Worm (Caenorhabditis elegans) whole organism, L2 larva: ENCODE results near the gene C16C8.20.

Experiments
- C34F6.9 ChIP-seq: fragments of 150-350 bp; optimal IDR thresholded peaks from 2 replicates; lab custom pipeline; 2014; ENCODE audit warnings: missing biosample characterization, missing genetic modification characterization
- F13H6.1 ChIP-seq: sonication (generic microtip); optimal IDR thresholded peaks from 2 replicates; lab custom pipeline; 2016; ENCODE audit warnings: missing genetic modification characterization, missing compliant biosample characterization
- R02D3.7 ChIP-seq: fragments of 150-350 bp; optimal IDR thresholded peaks from 2 replicates; lab custom pipeline; 2014; ENCODE audit warnings: missing biosample characterization, missing genetic modification characterization
- Y55F3AM.14 ChIP-seq: fragments of 200-800 bp; sonication (Bioruptor generic); optimal IDR thresholded peaks from 2 replicates; lab custom pipeline; 2018; ENCODE audit warnings: mild to moderate bottlenecking, missing genetic modification characterization, missing compliant biosample characterization
- ZK546.5 ChIP-seq: sonication (generic microtip); optimal IDR thresholded peaks from 2 replicates; lab custom pipeline; 2017; ENCODE audit warnings: missing biosample characterization, missing genetic modification characterization
- alr-1 ChIP-seq: fragments of 150-350 bp; optimal IDR thresholded peaks from 2 replicates; lab custom pipeline; 2014; ENCODE audit warnings: missing biosample characterization, missing genetic modification characterization
- aly-2 ChIP-seq: fragments of 150-350 bp; optimal IDR thresholded peaks from 2 replicates; lab custom pipeline; 2014; ENCODE audit warnings: missing biosample characterization, missing genetic modification characterization
- ama-1 ChIP-seq: fragments of 150-350 bp; optimal IDR thresholded peaks from 2 replicates; lab custom pipeline; 2018; ENCODE audit warnings: inconsistent platforms
- ceh-16 ChIP-seq: fragments of 150-350 bp; optimal IDR thresholded peaks from 2 replicates; lab custom pipeline; 2014; ENCODE audit warnings: missing biosample characterization, missing genetic modification characterization
- ceh-82 ChIP-seq: fragments of 150-350 bp; optimal IDR thresholded peaks from 2 replicates; lab custom pipeline; 2014; ENCODE audit warnings: missing biosample characterization, missing genetic modification characterization
- crh-2 ChIP-seq: sonication (generic microtip); optimal IDR thresholded peaks from 2 replicates; lab custom pipeline; 2017; ENCODE audit warnings: missing biosample characterization, missing genetic modification characterization
- egl-27 ChIP-seq: sonication (generic microtip); optimal IDR thresholded peaks from 3 replicates; lab custom pipeline; 2017; ENCODE audit warnings: missing biosample characterization, missing genetic modification reagents, missing genetic modification characterization
- elt-3 ChIP-seq: sonication (generic microtip); optimal IDR thresholded peaks from 2 replicates; lab custom pipeline; 2017; ENCODE audit warnings: missing biosample characterization, missing genetic modification characterization
- fos-1 ChIP-seq: fragments of 150-350 bp; optimal IDR thresholded peaks from 2 replicates; lab custom pipeline; 2014; ENCODE audit warnings: missing biosample characterization, missing genetic modification characterization
- lin-11 ChIP-seq: fragments of 150-350 bp; sonication (generic microtip); optimal IDR thresholded peaks from 2 replicates; lab custom pipeline; 2014; ENCODE audit warnings: missing biosample characterization, missing genetic modification characterization, inconsistent platforms, mixed read lengths
- lin-39 ChIP-seq: fragments of 150-350 bp; optimal IDR thresholded peaks from 2 replicates; lab custom pipeline; 2014; ENCODE audit warnings: missing biosample characterization, missing genetic modification reagents, missing genetic modification characterization
- lsy-2 ChIP-seq, 2 experiments: fragments of 150-350 bp in 1 of 2; sonication (generic microtip) in 1 of 2; optimal IDR thresholded peaks; 2 replicates each; lab custom pipeline; 2014 to 2017; ENCODE audit warnings: missing biosample characterization in 2 of 2, missing genetic modification characterization in 2 of 2
- mab-5 ChIP-seq: fragments of 150-350 bp; optimal IDR thresholded peaks from 2 replicates; lab custom pipeline; 2014; ENCODE audit warnings: missing biosample characterization, missing genetic modification characterization
- mdl-1 ChIP-seq, 2 experiments: fragments of 150-350 bp in 1 of 2; sonication (generic microtip) in 1 of 2; optimal IDR thresholded peaks; 2 replicates each; lab custom pipeline; 2017; ENCODE audit warnings: missing biosample characterization in 2 of 2, missing genetic modification characterization in 2 of 2
- nhr-10 ChIP-seq: sonication (generic microtip); optimal IDR thresholded peaks from 2 replicates; lab custom pipeline; 2017; ENCODE audit warnings: missing biosample characterization, missing genetic modification characterization
- nhr-11 ChIP-seq: fragments of 150-350 bp; optimal IDR thresholded peaks from 2 replicates; lab custom pipeline; 2014; ENCODE audit warnings: missing biosample characterization, missing genetic modification characterization
- nhr-21 ChIP-seq: fragments of 150-350 bp; optimal IDR thresholded peaks from 2 replicates; lab custom pipeline; 2014; ENCODE audit warnings: missing biosample characterization, missing genetic modification characterization
- nhr-23 ChIP-seq: fragments of 150-350 bp; optimal IDR thresholded peaks from 2 replicates; lab custom pipeline; 2014; ENCODE audit warnings: missing biosample characterization, missing genetic modification reagents, missing genetic modification characterization
- nhr-237 ChIP-seq: fragments of 150-350 bp; optimal IDR thresholded peaks from 2 replicates; lab custom pipeline; 2014; ENCODE audit warnings: missing biosample characterization, missing genetic modification characterization
- nhr-6 ChIP-seq: fragments of 150-350 bp; optimal IDR thresholded peaks from 2 replicates; lab custom pipeline; 2014; ENCODE audit warnings: missing biosample characterization, missing genetic modification characterization
- nhr-77 ChIP-seq: fragments of 150-350 bp; optimal IDR thresholded peaks from 2 replicates; lab custom pipeline; 2014; ENCODE audit warnings: missing biosample characterization, missing genetic modification characterization
- peb-1 ChIP-seq: fragments of 150-350 bp; optimal IDR thresholded peaks from 2 replicates; lab custom pipeline; 2014; ENCODE audit warnings: missing biosample characterization, missing genetic modification characterization
- skn-1 ChIP-seq: sonication (generic microtip); optimal IDR thresholded peaks from 2 replicates; lab custom pipeline; 2017; ENCODE audit warnings: missing biosample characterization, missing genetic modification characterization
- sma-3 ChIP-seq: sonication (generic microtip); optimal IDR thresholded peaks from 2 replicates; lab custom pipeline; 2016; ENCODE audit warnings: missing genetic modification reagents, missing genetic modification characterization, missing compliant biosample characterization
- snpc-4 ChIP-seq: fragments of 150-350 bp; optimal IDR thresholded peaks from 2 replicates; lab custom pipeline; 2014; ENCODE audit warnings: missing biosample characterization, missing genetic modification characterization
- unc-39 ChIP-seq: fragments of 150-350 bp; optimal IDR thresholded peaks from 2 replicates; lab custom pipeline; 2014; ENCODE audit warnings: missing biosample characterization, missing genetic modification characterization
- zag-1 ChIP-seq: fragments of 150-350 bp; optimal IDR thresholded peaks from 2 replicates; lab custom pipeline; 2014; ENCODE audit warnings: missing biosample characterization, missing genetic modification characterization
- ztf-11 ChIP-seq: sonication (generic microtip); optimal IDR thresholded peaks from 2 replicates; lab custom pipeline; 2017; ENCODE audit warnings: missing biosample characterization, missing genetic modification characterization

C16C8.20 gene

DNA sequence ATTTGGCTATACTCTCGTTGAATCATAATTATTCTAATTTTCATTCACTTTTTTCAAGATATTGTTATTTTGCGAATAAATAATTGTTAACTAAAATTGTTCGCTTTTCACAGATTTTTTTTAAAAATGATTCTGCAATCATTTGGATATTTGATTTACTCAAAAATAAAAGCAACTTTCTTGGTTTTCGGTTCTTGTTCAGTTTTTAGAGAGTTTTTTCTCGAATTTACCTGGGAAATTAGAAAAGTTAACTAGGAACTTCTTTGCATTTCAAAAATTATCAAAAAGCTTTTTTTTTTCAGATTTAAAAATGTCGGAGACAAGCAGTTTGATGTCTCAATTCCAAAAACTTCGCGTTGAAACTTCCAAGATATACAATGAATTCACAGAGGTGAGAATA, at the start of gene C16C8.20, which contains the start of gene gldi-6:
Gene C16C8.20 (plus strand): TSS at position 301 of the 400 bp plus-strand sequence.
Gene gldi-6 (plus strand): TSS at position 301 of the 400 bp plus-strand sequence.
- TF ChIP-seq R02D3.7 (tag; lab: Kevin White, UChicago) (no peak), F13H6.1 (tag; lab: Kevin White, UChicago) (no peak), lin-39 (tag; lab: Kevin White, UChicago) (no peak), zag-1 (no peak), mab-5 (no peak), Y55F3AM.14 (GFP tag; lab: Kevin White, UChicago) (no peak), alr-1 (no peak), snpc-4 (no peak)

ce11 chrII:3399212-3399611, 47.5 kb upstream of the C16C8.20 start, which contains the start of gene nep-9:
Gene nep-9, minus strand, starts transcription at chrII:3399312.
- no peak for TF ChIP-seq aly-2
- no peak for TF ChIP-seq nhr-10
- TF ChIP-seq nhr-6 = no peak
- no peak for TF ChIP-seq nhr-77 (tag; lab: Kevin White, UChicago)
- no peak for TF ChIP-seq sma-3 (GFP tag; lab: Kevin White, UChicago)
- TF ChIP-seq fos-1 (tag; lab: Kevin White, UChicago) = no peak
- TF ChIP-seq lin-39 (tag; lab: Kevin White, UChicago) = no peak
- no peak for TF ChIP-seq ceh-82 (tag; lab: Kevin White, UChicago)
- TF ChIP-seq nhr-23 (tag; lab: Kevin White, UChicago) = no peak
- no peak for TF ChIP-seq elt-3

ce11 chrII:3402854-3403253, 43.9 kb upstream of the C16C8.20 start, which contains the start of gene nep-10:
Gene nep-10, minus strand, starts transcription at chrII:3402954.
- TF ChIP-seq ama-1 (lab: Kevin White, UChicago) = no peak
- no peak for TF ChIP-seq fos-1 (tag; lab: Kevin White, UChicago)
- no peak for TF ChIP-seq mdl-1 (tag; optimal IDR thresholded peaks at IDR 0.05; lab: Kevin White, UChicago)
- no peak for TF ChIP-seq lin-11 (tag; lab: Kevin White, UChicago)
- TF ChIP-seq lsy-2 (tag; optimal IDR thresholded peaks at IDR 0.05; lab: Kevin White, UChicago) = no peak
- no peak for TF ChIP-seq nhr-77 (tag; lab: Kevin White, UChicago)
- TF ChIP-seq nhr-21 (tag; lab: Kevin White, UChicago) = no peak
- no peak for TF ChIP-seq peb-1 (tag; lab: Kevin White, UChicago)
- TF ChIP-seq Y55F3AM.14 (GFP tag; lab: Kevin White, UChicago) = no peak
- TF ChIP-seq skn-1 (tag; lab: Kevin White, UChicago) = no peak
- TF ChIP-seq mab-5 = no peak
- no peak for TF ChIP-seq lin-39 (tag; lab: Kevin White, UChicago)
- TF ChIP-seq ceh-82 (tag; lab: Kevin White, UChicago) = no peak
- TF ChIP-seq crh-2 = no peak
- TF ChIP-seq R02D3.7 (tag; lab: Kevin White, UChicago) = no peak
- no peak for TF ChIP-seq ZK546.5 (tag; lab: Kevin White, UChicago)
- no peak for TF ChIP-seq unc-39
- TF ChIP-seq ceh-16 (tag; lab: Kevin White, UChicago) = no peak
- TF ChIP-seq ztf-11 (tag; lab: Kevin White, UChicago) = no peak

- no peak for TF ChIP-seq snpc-4
- no peak for TF ChIP-seq C34F6.9 (tag; lab: Kevin White, UChicago)
- TF ChIP-seq lsy-2 (tag; optimal IDR thresholded peaks at IDR 0.05; lab: Kevin White, UChicago) = no peak
- TF ChIP-seq nhr-6 = no peak
- no peak for TF ChIP-seq nhr-237 (tag; lab: Kevin White, UChicago)
- TF ChIP-seq nhr-11 (tag; lab: Kevin White, UChicago) = no peak
- no peak for TF ChIP-seq aly-2
- no peak for TF ChIP-seq F13H6.1 (tag; lab: Kevin White, UChicago)
- no peak for TF ChIP-seq alr-1
These were observed 43.2 kb upstream of the C16C8.20 start, which contains the start of gene nep-8 for ce11 chrII:3403535-3403934. Gene nep-8, plus strand, starts transcription at chrII:3403835.

DNA sequence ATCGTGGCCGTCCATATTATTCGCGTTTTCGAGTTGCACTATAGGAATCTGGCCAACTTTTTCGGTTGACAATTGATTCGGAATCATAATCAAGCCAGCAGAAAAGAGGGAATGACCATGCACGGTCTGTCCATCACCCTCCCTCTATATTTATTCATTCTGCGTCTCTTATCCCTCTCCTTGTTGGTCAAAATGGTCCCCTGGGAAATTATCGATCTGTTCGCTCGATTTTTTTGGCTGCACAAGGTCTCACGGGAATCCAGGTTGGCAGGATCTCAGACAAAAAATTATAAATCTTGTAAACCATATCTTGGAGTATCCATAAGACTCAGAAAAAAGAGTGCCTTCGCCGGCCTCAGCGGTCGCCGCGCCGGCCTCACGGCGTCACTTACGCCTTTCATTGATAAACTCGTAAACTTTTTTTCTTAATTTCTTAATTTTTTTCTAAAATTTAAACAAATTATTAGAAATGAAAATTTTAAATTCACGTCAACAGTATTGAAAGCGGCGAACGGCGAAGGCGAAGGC, 32.3 kb upstream of the C16C8.20 start, which contains the start of the genes F18A12.7 and F18A12.2:
Gene F18A12.7 (minus strand): TSS at position 101 of the 528 bp plus-strand sequence.
Gene F18A12.2 (plus strand): TSS at position 478 of the 528 bp plus-strand sequence.
- TF ChIP-seq mab-5 = no peak
- TF ChIP-seq lsy-2 (tag; optimal IDR thresholded peaks at IDR 0.05; lab: Kevin White, UChicago) = no peak
- TF ChIP-seq egl-27 (tag; lab: Kevin White, UChicago) = no peak
